Worm (Caenorhabditis elegans): ENCODE measurements around the gene cest-1.1.
A peak's percentile ranks its signal among the peaks of the same experiment; 100 is the strongest.

cest-1.1 gene

ce11 chrV:14193451-14193850, 26.9 kb upstream of the cest-1.1 start, which contains the start of gene atfs-1:
Gene atfs-1 (plus strand): TSS chrV:14193663.
- TF ChIP-seq ceh-28 (tag; optimal IDR thresholded peaks at IDR 0.05), result peak; percentile 53
- TF ChIP-seq ama-1 (optimal IDR thresholded peaks at IDR 0.05), result peak; percentile 9
- TF ChIP-seq elt-2 (tag; optimal IDR thresholded peaks at IDR 0.05), result peak; percentile 85
- TF ChIP-seq nhr-23 (tag; optimal IDR thresholded peaks at IDR 0.05), result peak; percentile 57
- TF ChIP-seq nhr-237 (tag; optimal IDR thresholded peaks at IDR 0.05), result no peak
- TF ChIP-seq elt-1 (tag; optimal IDR thresholded peaks at IDR 0.05), result no peak
- no peak for TF ChIP-seq nhr-67 (tag; optimal IDR thresholded peaks at IDR 0.05)
- TF ChIP-seq lin-15B (tag; optimal IDR thresholded peaks at IDR 0.05), result peak; percentile 33
- TF ChIP-seq lin-39 (tag; optimal IDR thresholded peaks at IDR 0.05), result peak; percentile 53
- TF ChIP-seq egl-5 (tag; optimal IDR thresholded peaks at IDR 0.05), result no peak
- peak; percentile 32 for TF ChIP-seq jun-1 (tag; optimal IDR thresholded peaks at IDR 0.05)
- TF ChIP-seq sea-2 (GFP tag; optimal IDR thresholded peaks at IDR 0.05), result no peak
- peak; percentile 35 for TF ChIP-seq snpc-4 (tag; optimal IDR thresholded peaks at IDR 0.05)
- TF ChIP-seq R02D3.7 (tag; optimal IDR thresholded peaks at IDR 0.05), result peak; percentile 44
- peak; percentile 17 for TF ChIP-seq lsy-12 (tag; optimal IDR thresholded peaks at IDR 0.05)
- no peak for TF ChIP-seq nhr-76 (tag; optimal IDR thresholded peaks at IDR 0.05)
- no peak for TF ChIP-seq mml-1 (tag; optimal IDR thresholded peaks at IDR 0.05)
- no peak for TF ChIP-seq mdl-1 (tag; optimal IDR thresholded peaks at IDR 0.05)
- no peak for TF ChIP-seq aly-2 (tag; optimal IDR thresholded peaks at IDR 0.05)
- no peak for TF ChIP-seq nhr-11 (tag; optimal IDR thresholded peaks at IDR 0.05)
- TF ChIP-seq elt-3 (tag; optimal IDR thresholded peaks at IDR 0.05), result no peak
- no peak for TF ChIP-seq nhr-12 (tag; optimal IDR thresholded peaks at IDR 0.05)
- no peak for TF ChIP-seq zag-1 (tag; optimal IDR thresholded peaks at IDR 0.05)
- no peak for TF ChIP-seq skn-1 (tag; optimal IDR thresholded peaks at IDR 0.05)
- TF ChIP-seq unc-62 (GFP tag; optimal IDR thresholded peaks at IDR 0.05), result no peak
- no peak for TF ChIP-seq eor-1 (tag; optimal IDR thresholded peaks at IDR 0.05)
- TF ChIP-seq nfya-1 (tag; optimal IDR thresholded peaks at IDR 0.05; ENCODE audit: insufficient read depth), result peak; percentile 80
- TF ChIP-seq ceh-82 (tag; optimal IDR thresholded peaks at IDR 0.05), result no peak
- TF ChIP-seq nhr-28 (tag; optimal IDR thresholded peaks at IDR 0.05), result no peak
- no peak for TF ChIP-seq fkh-10 (GFP tag; optimal IDR thresholded peaks at IDR 0.05)
- no peak for TF ChIP-seq unc-39 (tag; optimal IDR thresholded peaks at IDR 0.05)
- peak; percentile 75 for TF ChIP-seq pqm-1 (tag; optimal IDR thresholded peaks at IDR 0.05)
- peak; percentile 77 for TF ChIP-seq pha-4 (tag; optimal IDR thresholded peaks at IDR 0.05)
- no peak for TF ChIP-seq ztf-4 (tag; optimal IDR thresholded peaks at IDR 0.05)
- TF ChIP-seq tbx-2 (tag; optimal IDR thresholded peaks at IDR 0.05), result no peak
- peak; percentile 47 for TF ChIP-seq nhr-77 (tag; optimal IDR thresholded peaks at IDR 0.05)
- TF ChIP-seq ceh-16 (tag; optimal IDR thresholded peaks at IDR 0.05), result no peak
- TF ChIP-seq hmg-11 (tag; optimal IDR thresholded peaks at IDR 0.05), result peak; percentile 81
- no peak for TF ChIP-seq egl-27 (tag; optimal IDR thresholded peaks at IDR 0.05)
- TF ChIP-seq fos-1 (tag; optimal IDR thresholded peaks at IDR 0.05), result no peak
- no peak for TF ChIP-seq ceh-9 (tag; optimal IDR thresholded peaks at IDR 0.05)
- TF ChIP-seq ZK546.5 (tag; optimal IDR thresholded peaks at IDR 0.05), result no peak
- TF ChIP-seq nhr-25 (tag; optimal IDR thresholded peaks at IDR 0.05), result peak; percentile 80
- TF ChIP-seq ztf-11 (tag; optimal IDR thresholded peaks at IDR 0.05), result no peak
- TF ChIP-seq fkh-2 (tag; optimal IDR thresholded peaks at IDR 0.05), result no peak
- peak; percentile 54 for TF ChIP-seq nhr-43 (tag; optimal IDR thresholded peaks at IDR 0.05; ENCODE audit: poor library complexity, severe bottlenecking)
- no peak for TF ChIP-seq daf-12 (tag; optimal IDR thresholded peaks at IDR 0.05)

- TF ChIP-seq egl-27 (tag; optimal IDR thresholded peaks at IDR 0.05) (no peak), lin-15B (tag; optimal IDR thresholded peaks at IDR 0.05) (no peak), ceh-9 (tag; optimal IDR thresholded peaks at IDR 0.05) (no peak), unc-39 (tag; optimal IDR thresholded peaks at IDR 0.05) (no peak), tbx-2 (tag; optimal IDR thresholded peaks at IDR 0.05) (no peak), zag-1 (tag; optimal IDR thresholded peaks at IDR 0.05) (no peak), pqm-1 (tag; optimal IDR thresholded peaks at IDR 0.05) (no peak), nhr-28 (tag; optimal IDR thresholded peaks at IDR 0.05) (no peak), jun-1 (tag; optimal IDR thresholded peaks at IDR 0.05) (no peak), ceh-82 (tag; optimal IDR thresholded peaks at IDR 0.05) (no peak), ceh-16 (tag; optimal IDR thresholded peaks at IDR 0.05) (no peak), ztf-4 (tag; optimal IDR thresholded peaks at IDR 0.05) (no peak), fkh-2 (tag; optimal IDR thresholded peaks at IDR 0.05) (no peak), daf-12 (tag; optimal IDR thresholded peaks at IDR 0.05) (no peak), hmg-11 (tag; optimal IDR thresholded peaks at IDR 0.05) (no peak)
These were observed 26.3 kb upstream of the cest-1.1 start for ce11 chrV:14192870-14193269.
